Fruit fly (Drosophila melanogaster) Kc167 (cell line): ENCODE data around the gene CG14331.

Source experiments
- Myc ChIP-seq: fragments of >200 bp; optimal IDR thresholded peaks from 2 replicates; lab custom pipeline; 2017; ENCODE audit warnings: missing external identifiers
- Sin3A ChIP-seq: fragments of >200 bp; optimal IDR thresholded peaks from 2 replicates; lab custom pipeline; 2018; ENCODE audit warnings: missing external identifiers
- h ChIP-seq: fragments of >200 bp; optimal IDR thresholded peaks from 3 replicates; lab custom pipeline; 2018; ENCODE audit warnings: missing external identifiers
- insv ChIP-seq: fragments of >200 bp; optimal IDR thresholded peaks from 3 replicates; lab custom pipeline; 2018; ENCODE audit warnings: missing external identifiers
- psq ChIP-seq: fragments of >200 bp; optimal IDR thresholded peaks from 2 replicates; lab custom pipeline; 2017; ENCODE audit warnings: missing external identifiers
- ttk ChIP-seq: sonication (Bioruptor generic); optimal IDR thresholded peaks from 2 replicates; lab custom pipeline; 2017; ENCODE audit warnings: missing external identifiers

- TF ChIP-seq h (lab: Kevin White, UChicago), result no peak
- TF ChIP-seq insv (lab: Kevin White, UChicago), result no peak
- TF ChIP-seq Sin3A (lab: Kevin White, UChicago), result no peak
- no peak for TF ChIP-seq psq
- TF ChIP-seq Myc, result no peak
- no peak for TF ChIP-seq ttk (lab: Kevin White, UChicago)
These were observed 14.3 kb downstream of the CG14331 start for dm6 chr3R:17426265-17426664.
